Worm (Caenorhabditis elegans): Measurements from ENCODE around the gene F59E12.3.

The F59E12.3 gene

ce11 chrII:5640362-5641079 lies 2.4 kb downstream of the F59E12.3 start:
- TF ChIP-seq ceh-83 (GFP tag; optimal IDR thresholded peaks at IDR 0.05) (no peak), nhr-12 (tag; optimal IDR thresholded peaks at IDR 0.05) (no peak), hlh-1 (tag; optimal IDR thresholded peaks at IDR 0.05) (no peak), ham-2 (GFP tag; optimal IDR thresholded peaks at IDR 0.05) (no peak), nhr-76 (tag; optimal IDR thresholded peaks at IDR 0.05) (no peak), nhr-2 (tag; optimal IDR thresholded peaks at IDR 0.05) (no peak), unc-120 (tag; optimal IDR thresholded peaks at IDR 0.05; ENCODE audit: poor library complexity, severe bottlenecking) (no peak), lsy-2 (tag; optimal IDR thresholded peaks at IDR 0.05) (no peak), unc-39 (tag; optimal IDR thresholded peaks at IDR 0.05) (no peak)

- TF ChIP-seq nhr-12 (tag; optimal IDR thresholded peaks at IDR 0.05) (no peak), unc-39 (tag; optimal IDR thresholded peaks at IDR 0.05) (no peak), ces-1 (GFP tag; optimal IDR thresholded peaks at IDR 0.05) (no peak), elt-3 (tag; optimal IDR thresholded peaks at IDR 0.05) (no peak), cnd-1 (tag; optimal IDR thresholded peaks at IDR 0.05) (no peak), unc-62 (GFP tag; optimal IDR thresholded peaks at IDR 0.05) (no peak), lin-32 (GFP tag; optimal IDR thresholded peaks at IDR 0.05) (no peak), nhr-237 (tag; optimal IDR thresholded peaks at IDR 0.05) (no peak), sptf-1 (tag; optimal IDR thresholded peaks at IDR 0.05) (no peak), ceh-39 (tag; optimal IDR thresholded peaks at IDR 0.05) (no peak), tbx-8 (GFP tag; optimal IDR thresholded peaks at IDR 0.05) (no peak)
Observed at ce11 chrII:5642110-5642509, 4.0 kb downstream of the F59E12.3 start.

DNA sequence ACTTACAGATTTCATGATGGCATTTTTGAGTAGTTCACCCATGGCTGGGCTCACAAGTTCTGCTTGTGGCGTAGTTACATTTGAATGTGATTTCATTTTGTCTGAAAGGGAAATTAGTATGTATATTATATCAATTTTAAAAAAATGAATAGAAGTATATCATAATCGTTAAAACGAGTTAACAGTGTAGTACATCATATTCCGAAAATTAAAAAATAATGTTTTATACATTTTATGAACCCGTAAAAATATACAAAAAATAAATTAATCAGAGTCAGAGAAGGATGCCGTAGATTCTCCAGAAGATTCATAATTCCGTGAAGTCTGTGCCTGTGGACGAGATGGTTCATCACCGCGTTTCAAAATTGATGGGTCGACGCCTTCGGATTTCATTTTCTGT lies 8.8 kb downstream of the F59E12.3 start, which contains the start of gene F59E12.9:
TSS of gene F59E12.9 (minus strand) at position 101 of the 400 bp plus-strand sequence.
- TF ChIP-seq nhr-12 (tag; optimal IDR thresholded peaks at IDR 0.05), result no peak
- no peak for TF ChIP-seq unc-39 (tag; optimal IDR thresholded peaks at IDR 0.05)
- TF ChIP-seq tbx-8 (GFP tag; optimal IDR thresholded peaks at IDR 0.05), result no peak
- no peak for TF ChIP-seq sptf-1 (tag; optimal IDR thresholded peaks at IDR 0.05)
- TF ChIP-seq nhr-76 (tag; optimal IDR thresholded peaks at IDR 0.05), result no peak
- TF ChIP-seq nhr-28 (tag; optimal IDR thresholded peaks at IDR 0.05), result no peak
- no peak for TF ChIP-seq ceh-83 (GFP tag; optimal IDR thresholded peaks at IDR 0.05)
- no peak for TF ChIP-seq lsy-2 (tag; optimal IDR thresholded peaks at IDR 0.05)
- no peak for TF ChIP-seq zip-8 (tag; optimal IDR thresholded peaks at IDR 0.05)
- no peak for TF ChIP-seq ztf-11 (tag; optimal IDR thresholded peaks at IDR 0.05)
- TF ChIP-seq ceh-43 (GFP tag; optimal IDR thresholded peaks at IDR 0.05), result no peak
- TF ChIP-seq unc-120 (tag; optimal IDR thresholded peaks at IDR 0.05; ENCODE audit: poor library complexity, severe bottlenecking), result no peak
- no peak for TF ChIP-seq pha-4 (tag; optimal IDR thresholded peaks at IDR 0.05)
- no peak for TF ChIP-seq mab-5 (tag; optimal IDR thresholded peaks at IDR 0.05)
- no peak for TF ChIP-seq elt-3 (tag; optimal IDR thresholded peaks at IDR 0.05)
- TF ChIP-seq M03D4.4 (tag; optimal IDR thresholded peaks at IDR 0.05), result no peak
- TF ChIP-seq cnd-1 (tag; optimal IDR thresholded peaks at IDR 0.05), result no peak
- TF ChIP-seq flh-1 (GFP tag; optimal IDR thresholded peaks at IDR 0.05), result no peak
- no peak for TF ChIP-seq mep-1 (tag; optimal IDR thresholded peaks at IDR 0.05)

- TF ChIP-seq cnd-1 (tag; optimal IDR thresholded peaks at IDR 0.05) (no peak), ham-2 (GFP tag; optimal IDR thresholded peaks at IDR 0.05) (no peak), ceh-39 (tag; optimal IDR thresholded peaks at IDR 0.05) (no peak), mab-5 (tag; optimal IDR thresholded peaks at IDR 0.05) (no peak)
Observed at ce11 chrII:5648272-5648671, 10.1 kb downstream of the F59E12.3 start, which contains the start of gene ddl-1. TSS of gene ddl-1 (minus strand) at chrII:5648372.

DNA sequence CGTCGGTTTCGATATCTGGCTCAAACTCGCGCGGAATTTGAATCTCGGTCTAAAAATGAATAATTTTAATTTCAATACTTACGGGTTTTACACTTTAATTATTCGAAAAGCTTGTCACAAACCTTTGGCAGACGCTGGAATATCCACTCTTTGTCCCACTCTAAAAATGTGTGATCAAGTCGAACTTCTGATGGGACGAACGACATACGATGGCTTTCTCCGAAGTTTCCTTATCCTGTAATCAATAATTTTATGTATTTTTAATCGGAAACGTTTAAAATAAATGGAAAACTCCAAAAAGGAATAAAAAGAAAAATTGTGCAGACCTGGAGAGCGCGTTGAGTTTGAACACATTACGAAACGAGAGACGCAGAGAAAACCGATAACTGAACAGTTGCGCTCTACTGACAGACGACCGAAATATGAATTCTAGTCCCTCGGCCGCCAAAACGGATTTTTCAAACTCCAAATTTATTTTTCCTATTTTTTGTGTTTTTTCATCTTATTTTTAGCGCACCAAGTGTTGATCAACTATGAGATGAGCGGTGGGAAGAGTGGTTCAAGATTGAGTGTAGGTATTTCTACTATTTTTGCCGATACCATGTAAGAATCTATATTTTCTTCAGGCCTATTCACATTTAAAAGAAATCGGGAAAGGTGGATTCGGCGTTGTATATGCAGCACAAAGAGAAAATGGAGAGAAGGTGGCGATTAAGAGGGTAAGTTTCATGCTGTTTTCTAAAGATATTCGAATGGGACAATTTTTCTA lies 11.3 kb downstream of the F59E12.3 start, which contains the start of the genes sam-4, F59E12.17 and zyg-1:
TSS of gene sam-4 (minus strand) at position 51 of the 769 bp plus-strand sequence.
TSS of gene F59E12.17 (minus strand) at position 235 of the 769 bp plus-strand sequence.
TSS of gene zyg-1 (plus strand) at position 513 of the 769 bp plus-strand sequence.
- TF ChIP-seq unc-62 (GFP tag; optimal IDR thresholded peaks at IDR 0.05) (peak; percentile 1), hlh-1 (tag; optimal IDR thresholded peaks at IDR 0.05) (peak; percentile 76), unc-120 (tag; optimal IDR thresholded peaks at IDR 0.05; ENCODE audit: poor library complexity, severe bottlenecking) (no peak), ceh-39 (tag; optimal IDR thresholded peaks at IDR 0.05) (peak; percentile 96), blmp-1 (tag; optimal IDR thresholded peaks at IDR 0.05) (no peak), nhr-237 (tag; optimal IDR thresholded peaks at IDR 0.05) (peak; percentile 40), snpc-4 (tag; optimal IDR thresholded peaks at IDR 0.05) (no peak), sem-2 (GFP tag; optimal IDR thresholded peaks at IDR 0.05) (no peak), pha-4 (tag; optimal IDR thresholded peaks at IDR 0.05) (peak; percentile 28), nhr-2 (tag; optimal IDR thresholded peaks at IDR 0.05) (peak; percentile 23), sptf-1 (tag; optimal IDR thresholded peaks at IDR 0.05) (peak; percentile 32), mab-5 (tag; optimal IDR thresholded peaks at IDR 0.05) (no peak), mep-1 (tag; optimal IDR thresholded peaks at IDR 0.05) (peak; percentile 88), lsy-2 (tag; optimal IDR thresholded peaks at IDR 0.05) (peak; percentile 80), lin-13 (tag; optimal IDR thresholded peaks at IDR 0.05) (peak; percentile 6)
